Fruit fly (Drosophila melanogaster) whole organism, embryonic: ENCODE measurements around the gene sals.

Experiments used
- B-H2 ChIP-seq: fragments of 200-800 bp; sonication (Bioruptor generic); optimal IDR thresholded peaks from 2 replicates; lab custom pipeline; 2018; ENCODE audit warnings: missing biosample characterization, mild to moderate bottlenecking, missing genetic modification characterization
- C15 ChIP-seq: fragments of 200-800 bp; sonication (Bioruptor generic); IDR thresholded peaks from 3 replicates; pipeline ENCODE4 v1.3.6; 2022; ENCODE audit warnings: missing biosample characterization, missing genetic modification characterization
- CG10267 ChIP-seq: fragments of 200-800 bp; sonication (Bioruptor generic); optimal IDR thresholded peaks from 2 replicates; lab custom pipeline; 2018; ENCODE audit warnings: missing biosample characterization, mild to moderate bottlenecking, missing genetic modification characterization, moderate library complexity
- CG1233 ChIP-seq: fragments of 200-800 bp; sonication (Bioruptor generic); optimal IDR thresholded peaks from 4 replicates; lab custom pipeline; 2018; ENCODE audit warnings: missing biosample characterization, mild to moderate bottlenecking, missing genetic modification characterization
- CG12659 ChIP-seq: fragments of 200-800 bp; sonication (Bioruptor generic); optimal IDR thresholded peaks from 3 replicates; lab custom pipeline; 2017; ENCODE audit warnings: mild to moderate bottlenecking, missing biosample characterization, missing genetic modification reagents, missing genetic modification characterization
- CG12942 ChIP-seq: fragments of 200-800 bp; sonication (Bioruptor generic); optimal IDR thresholded peaks from 3 replicates; lab custom pipeline; 2016; ENCODE audit warnings: missing biosample characterization, missing genetic modification characterization
- CG15514 ChIP-seq: fragments of 200-800 bp; sonication (Bioruptor generic); optimal IDR thresholded peaks from 3 replicates; lab custom pipeline; 2017; ENCODE audit warnings: missing biosample characterization, missing genetic modification characterization, mild to moderate bottlenecking, moderate library complexity, missing genetic modification reagents
- CG16863 ChIP-seq: fragments of 200-800 bp; sonication (Bioruptor generic); optimal IDR thresholded peaks from 3 replicates; lab custom pipeline; 2016; ENCODE audit warnings: missing biosample characterization, missing genetic modification characterization
- CG2120 ChIP-seq: fragments of 200-800 bp; sonication (Bioruptor generic); optimal IDR thresholded peaks from 3 replicates; lab custom pipeline; 2016; ENCODE audit warnings: missing biosample characterization, missing genetic modification characterization
- CG2129 ChIP-seq: fragments of 200-800 bp; sonication (Bioruptor generic); IDR thresholded peaks from 2 replicates; pipeline ENCODE4 v1.3.6; 2022; ENCODE audit warnings: missing biosample characterization, missing genetic modification characterization; ENCODE audit not compliant: partially characterized antibody
- CG3838 ChIP-seq: fragments of 200-800 bp; sonication (Bioruptor generic); optimal IDR thresholded peaks from 3 replicates; lab custom pipeline; 2016; ENCODE audit warnings: missing biosample characterization, missing genetic modification characterization
- CG4282 ChIP-seq: fragments of 200-800 bp; sonication (Bioruptor generic); optimal IDR thresholded peaks from 2 replicates; lab custom pipeline; 2016; ENCODE audit warnings: missing biosample characterization, missing genetic modification characterization
- CG5953 ChIP-seq: fragments of 200-800 bp; sonication (Bioruptor generic); IDR thresholded peaks from 2 replicates; pipeline ENCODE4 v1.3.6; 2022; ENCODE audit warnings: missing biosample characterization, missing genetic modification characterization
- CG6813 ChIP-seq: fragments of 200-800 bp; sonication (Bioruptor generic); optimal IDR thresholded peaks from 2 replicates; lab custom pipeline; 2017; ENCODE audit warnings: missing biosample characterization, missing genetic modification characterization, mild to moderate bottlenecking, moderate library complexity, missing genetic modification reagents
- CG7271 ChIP-seq: fragments of 200-800 bp; sonication (Bioruptor generic); optimal IDR thresholded peaks from 2 replicates; lab custom pipeline; 2018; ENCODE audit warnings: missing biosample characterization, mild to moderate bottlenecking, missing genetic modification characterization, moderate library complexity
- CG9727 ChIP-seq: fragments of 200-800 bp; sonication (Bioruptor generic); optimal IDR thresholded peaks from 3 replicates; lab custom pipeline; 2017; ENCODE audit warnings: missing biosample characterization, mild to moderate bottlenecking, missing genetic modification characterization
- CG9932 ChIP-seq: fragments of 200-800 bp; sonication (Bioruptor generic); IDR thresholded peaks from 2 replicates; pipeline ENCODE4 v1.3.6; 2022; ENCODE audit warnings: missing biosample characterization, missing genetic modification characterization
- Doc3 ChIP-seq: fragments of 200-800 bp; sonication (Bioruptor generic); IDR thresholded peaks from 3 replicates; pipeline ENCODE4 v1.3.6; 2022; ENCODE audit warnings: missing biosample characterization, missing genetic modification characterization; ENCODE audit not compliant: partially characterized antibody
- Dp ChIP-seq: fragments of 200-800 bp; sonication (Bioruptor generic); optimal IDR thresholded peaks from 2 replicates; lab custom pipeline; 2018; ENCODE audit warnings: missing biosample characterization, mild to moderate bottlenecking, missing genetic modification characterization, moderate library complexity
- E2f2 ChIP-seq: fragments of 200-800 bp; sonication (Bioruptor generic); IDR thresholded peaks from 2 replicates; pipeline ENCODE4 v1.3.6; 2022; ENCODE audit warnings: missing biosample characterization, missing genetic modification characterization
- Fer1 ChIP-seq: fragments of 200-800 bp; sonication (Bioruptor generic); optimal IDR thresholded peaks from 2 replicates; lab custom pipeline; 2017; ENCODE audit warnings: missing biosample characterization, mild to moderate bottlenecking, missing genetic modification characterization
- HLH4C ChIP-seq: fragments of 200-800 bp; sonication (Bioruptor generic); IDR thresholded peaks from 3 replicates; pipeline ENCODE4 v1.3.6; 2022; ENCODE audit warnings: missing biosample characterization, missing genetic modification characterization; ENCODE audit not compliant: partially characterized antibody
- HmgZ ChIP-seq: fragments of 200-800 bp; sonication (Bioruptor generic); optimal IDR thresholded peaks from 2 replicates; lab custom pipeline; 2018; ENCODE audit warnings: missing biosample characterization, mild to moderate bottlenecking, missing genetic modification characterization
- Hmr ChIP-seq: fragments of 200-800 bp; sonication (Bioruptor generic); optimal IDR thresholded peaks from 3 replicates; lab custom pipeline; 2017; ENCODE audit warnings: mild to moderate bottlenecking, missing biosample characterization, missing genetic modification reagents, missing genetic modification characterization
- Lim3 ChIP-seq: fragments of 200-800 bp; sonication (Bioruptor generic); IDR thresholded peaks from 2 replicates; pipeline ENCODE4 v1.3.6; 2022; ENCODE audit warnings: missing biosample characterization, missing genetic modification characterization
- MBD-R2 ChIP-seq: fragments of 200-800 bp; sonication (Bioruptor generic); IDR thresholded peaks from 2 replicates; pipeline ENCODE4 v1.3.6; 2022; ENCODE audit warnings: missing biosample characterization, missing genetic modification characterization
- MESR4 ChIP-seq: fragments of 200-800 bp; sonication (Bioruptor generic); optimal IDR thresholded peaks from 2 replicates; lab custom pipeline; 2018; ENCODE audit warnings: missing biosample characterization, mild to moderate bottlenecking, missing genetic modification characterization, moderate library complexity
- MTF-1 ChIP-seq: fragments of 200-800 bp; sonication (Bioruptor generic); optimal IDR thresholded peaks from 2 replicates; lab custom pipeline; 2018; ENCODE audit warnings: missing biosample characterization, mild to moderate bottlenecking, missing genetic modification characterization, borderline replicate concordance
- Med ChIP-seq: fragments of 200-800 bp; sonication (Bioruptor generic); peaks from one replicate; lab custom pipeline; 2016; ENCODE audit warnings: missing biosample characterization, missing genetic modification characterization, mild to moderate bottlenecking, inconsistent platforms, moderate library complexity
- NC2β ChIP-seq: fragments of 200-800 bp; sonication (Bioruptor generic); optimal IDR thresholded peaks from 2 replicates; lab custom pipeline; 2016; ENCODE audit warnings: missing biosample characterization, missing genetic modification characterization
- Neu2 ChIP-seq: fragments of 200-800 bp; sonication (Bioruptor generic); optimal IDR thresholded peaks from 3 replicates; lab custom pipeline; 2016; ENCODE audit warnings: missing biosample characterization, missing genetic modification characterization, borderline replicate concordance
- Nf-YA ChIP-seq: fragments of 200-800 bp; sonication (Bioruptor generic); IDR thresholded peaks from 2 replicates; pipeline ENCODE4 v1.3.6; 2022; ENCODE audit warnings: missing biosample characterization, missing genetic modification characterization
- Pdp1 ChIP-seq, 2 experiments: fragments of 200-800 bp; sonication (Bioruptor generic); optimal IDR thresholded peaks; 3 replicates each; lab custom pipeline; 2016; ENCODE audit warnings: missing biosample characterization in 2 of 2, missing genetic modification characterization in 2 of 2, mild to moderate bottlenecking in 1 of 2, moderate library complexity in 1 of 2
- Ravus ChIP-seq: fragments of 200-800 bp; sonication (Bioruptor generic); IDR thresholded peaks from 2 replicates; pipeline ENCODE4 v1.3.6; 2022; ENCODE audit warnings: missing biosample characterization, missing genetic modification characterization
- Rx ChIP-seq: fragments of 200-800 bp; sonication (Bioruptor generic); IDR thresholded peaks from 2 replicates; pipeline ENCODE4 v1.3.6; 2022; ENCODE audit warnings: missing biosample characterization, missing genetic modification characterization
- Six4 ChIP-seq: fragments of 200-800 bp; sonication (Bioruptor generic); optimal IDR thresholded peaks from 2 replicates; lab custom pipeline; 2016; ENCODE audit warnings: missing biosample characterization, missing genetic modification characterization
- Xbp1 ChIP-seq: fragments of 200-800 bp; sonication (Bioruptor generic); optimal IDR thresholded peaks from 3 replicates; lab custom pipeline; 2016; ENCODE audit warnings: missing biosample characterization, mild to moderate bottlenecking, missing genetic modification characterization
- YL-1 ChIP-seq: fragments of 200-800 bp; sonication (Bioruptor generic); optimal IDR thresholded peaks from 3 replicates; lab custom pipeline; 2017; ENCODE audit warnings: missing biosample characterization, mild to moderate bottlenecking, missing genetic modification characterization
- amos ChIP-seq: fragments of 200-800 bp; sonication (Bioruptor generic); IDR thresholded peaks from 2 replicates; pipeline ENCODE4 v1.3.6; 2022; ENCODE audit warnings: missing biosample characterization, missing genetic modification characterization; ENCODE audit not compliant: partially characterized antibody
- aop ChIP-seq: fragments of 200-800 bp; sonication (Bioruptor generic); IDR thresholded peaks from 2 replicates; pipeline ENCODE4 v1.3.6; 2022; ENCODE audit warnings: missing biosample characterization, missing genetic modification characterization
- bab2 ChIP-seq: fragments of 200-800 bp; sonication (Bioruptor generic); optimal IDR thresholded peaks from 2 replicates; lab custom pipeline; 2016; ENCODE audit warnings: missing biosample characterization, missing genetic modification characterization
- cad ChIP-seq: fragments of >200 bp; optimal IDR thresholded peaks from 2 replicates; lab custom pipeline; 2017; ENCODE audit warnings: missing biosample characterization, missing genetic modification characterization
- caup ChIP-seq: fragments of 200-800 bp; sonication (Bioruptor generic); optimal IDR thresholded peaks from 3 replicates; lab custom pipeline; 2017; ENCODE audit warnings: missing biosample characterization, mild to moderate bottlenecking, missing genetic modification characterization, moderate library complexity; ENCODE audit not compliant: severe bottlenecking
- chinmo ChIP-seq: fragments of 200-800 bp; sonication (Bioruptor generic); IDR thresholded peaks from 4 replicates; pipeline ENCODE4 v1.3.6; 2022; ENCODE audit warnings: missing biosample characterization, missing genetic modification characterization; ENCODE audit not compliant: partially characterized antibody
- crc ChIP-seq: fragments of 200-800 bp; sonication (Bioruptor generic); optimal IDR thresholded peaks from 2 replicates; lab custom pipeline; 2016; ENCODE audit warnings: missing biosample characterization, missing genetic modification characterization
- gsb-n ChIP-seq: fragments of 200-800 bp; sonication (Bioruptor generic); optimal IDR thresholded peaks from 3 replicates; lab custom pipeline; 2018; ENCODE audit warnings: missing biosample characterization, mild to moderate bottlenecking, missing genetic modification characterization
- lilli ChIP-seq: fragments of 200-800 bp; sonication (Bioruptor generic); optimal IDR thresholded peaks from 3 replicates; lab custom pipeline; 2016; ENCODE audit warnings: missing biosample characterization, missing genetic modification characterization
- lola ChIP-seq, 3 experiments: fragments of >200 bp in 2 of 3; fragments of 200-800 bp in 1 of 3; sonication (Bioruptor generic) in 1 of 3; optimal IDR thresholded peaks; 2 replicates each; lab custom pipeline; 2017 to 2019; ENCODE audit warnings: missing biosample characterization in 3 of 3, missing genetic modification characterization in 3 of 3, mild to moderate bottlenecking in 1 of 3, moderate library complexity in 1 of 3
- maf-S ChIP-seq: fragments of 200-800 bp; sonication (Bioruptor generic); optimal IDR thresholded peaks from 2 replicates; lab custom pipeline; 2016; ENCODE audit warnings: missing biosample characterization, missing genetic modification characterization
- odd ChIP-seq: fragments of 200-800 bp; sonication (Bioruptor generic); optimal IDR thresholded peaks from 2 replicates; lab custom pipeline; 2017; ENCODE audit warnings: missing biosample characterization, mild to moderate bottlenecking, missing genetic modification characterization
- sisA ChIP-seq: fragments of 200-800 bp; sonication (Bioruptor generic); IDR thresholded peaks from 2 replicates; pipeline ENCODE4 v1.3.6; 2022; ENCODE audit warnings: missing biosample characterization, missing genetic modification characterization

The sals gene

DNA sequence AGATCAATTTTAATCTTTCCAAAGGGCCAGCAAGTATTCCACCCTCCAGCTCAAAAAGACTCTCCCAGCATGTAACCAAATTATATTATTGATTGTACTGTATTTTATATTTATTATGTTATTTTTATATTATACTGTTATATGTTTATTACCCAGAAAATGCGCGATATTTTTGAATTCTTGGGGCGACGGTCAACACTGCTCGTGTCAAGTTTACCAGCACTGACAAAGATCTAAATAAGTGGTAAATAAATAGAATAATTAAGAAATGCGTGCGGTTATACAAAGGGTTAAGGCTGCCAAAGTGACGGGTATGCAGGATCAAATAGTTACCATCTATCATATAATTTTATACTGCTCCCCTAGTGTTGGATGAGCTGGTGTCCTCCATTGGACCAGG lies 21.8 kb downstream of the sals start, which contains the start of gene Dtd (continued):
- peak; percentile 27 for TF ChIP-seq MESR4 (GFP tag; lab: Kevin White, UChicago)
- no peak for TF ChIP-seq cad
- peak; percentile 41; the same call in 1 of the 2 replicates for TF ChIP-seq MBD-R2 (GFP tag; lab: Robert Waterston, UW)
- no peak for TF ChIP-seq CG7271 (tag; lab: Kevin White, UChicago)
- TF ChIP-seq CG9932 (GFP tag; lab: Robert Waterston, UW) = no peak
- TF ChIP-seq lola (GFP tag; optimal IDR thresholded peaks at IDR 0.05; lab: Kevin White, UChicago) = no peak
- TF ChIP-seq Doc3 (GFP tag; lab: Robert Waterston, UW) = no peak
- TF ChIP-seq CG12659 (GFP tag; lab: Kevin White, UChicago) = peak; percentile 24
- TF ChIP-seq Med (GFP tag; lab: Kevin White, UChicago) = peak; percentile 71
- TF ChIP-seq Hmr (GFP tag; lab: Kevin White, UChicago) = no peak
- TF ChIP-seq CG9727 (GFP tag; lab: Kevin White, UChicago) = no peak
- peak; percentile 73 for TF ChIP-seq CG10267 (tag; lab: Kevin White, UChicago)
- no peak for TF ChIP-seq gsb-n (tag; lab: Kevin White, UChicago)
- TF ChIP-seq CG15514 = peak; percentile 1
- TF ChIP-seq Fer1 (GFP tag; lab: Kevin White, UChicago) = peak; percentile 21
- peak; percentile 30 for TF ChIP-seq CG2120 (GFP tag; lab: Kevin White, UChicago)
- 0 out of 3 replicates have a peak, but pooled peaks have one; percentile 24 for TF ChIP-seq HLH4C
- TF ChIP-seq Ravus = no peak
- TF ChIP-seq MTF-1 = no peak
- TF ChIP-seq CG3838 (GFP tag; lab: Kevin White, UChicago) = no peak
- TF ChIP-seq lilli (GFP tag; lab: Kevin White, UChicago) = peak; percentile 16
- TF ChIP-seq CG12942 (GFP tag; lab: Kevin White, UChicago) = no peak
- TF ChIP-seq CG5953 (GFP tag; lab: Robert Waterston, UW) = no peak
- peak; percentile 24 for TF ChIP-seq HmgZ
- TF ChIP-seq maf-S (GFP tag; lab: Kevin White, UChicago) = no peak
- TF ChIP-seq CG6813 = no peak
- peak; percentile 86 for TF ChIP-seq E2f2 (GFP tag; lab: Robert Waterston, UW)
- peak; percentile 28 for TF ChIP-seq B-H2
- TF ChIP-seq Dp (GFP tag; lab: Kevin White, UChicago) = peak; percentile 85
- peak; percentile 7 for TF ChIP-seq YL-1 (GFP tag; lab: Kevin White, UChicago)
- no peak for TF ChIP-seq sisA (GFP tag; lab: Robert Waterston, UW)
- TF ChIP-seq caup (GFP tag; lab: Kevin White, UChicago) = no peak
- no peak for TF ChIP-seq Xbp1 (GFP tag; lab: Kevin White, UChicago)
- no peak for TF ChIP-seq Lim3 (GFP tag; lab: Robert Waterston, UW)
- TF ChIP-seq crc (GFP tag; lab: Kevin White, UChicago) = no peak
- TF ChIP-seq chinmo = 0 out of 4 replicates have a peak, but pooled peaks have one; percentile 22

DNA sequence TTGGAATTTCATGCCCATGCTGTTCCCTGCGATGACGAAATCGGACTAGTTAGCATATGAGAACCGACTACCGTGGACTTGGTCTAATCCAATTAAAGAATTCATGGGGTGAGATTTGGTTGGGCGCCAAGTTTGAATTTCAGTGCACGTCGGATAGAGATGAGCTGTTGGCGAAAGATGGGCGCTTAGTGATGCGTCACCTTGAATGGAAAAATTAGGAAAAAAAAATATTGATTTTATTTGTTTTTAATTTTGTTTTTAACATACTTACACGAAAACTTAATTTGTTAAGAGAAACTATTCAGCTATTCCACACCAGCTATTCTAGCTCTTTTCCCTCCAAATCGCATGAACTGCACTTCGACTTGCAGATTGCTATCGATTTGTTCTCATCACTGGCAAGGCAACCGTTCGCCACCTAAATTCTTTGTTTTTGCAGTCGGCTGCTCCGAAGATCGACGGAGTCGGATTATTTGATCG lies 29.9 kb downstream of the sals start, which contains the start of the genes ninaG and Sptz:
TSS of gene ninaG (minus strand) at position 51 of the 480 bp plus-strand sequence.
TSS of gene Sptz (plus strand) at position 450 of the 480 bp plus-strand sequence.
- TF ChIP-seq Neu2 (GFP tag; lab: Kevin White, UChicago) (peak; percentile 74), CG16863 (GFP tag; lab: Kevin White, UChicago) (peak; percentile 93), bab2 (peak; percentile 96), Nf-YA (GFP tag; lab: Robert Waterston, UW) (peak; percentile 87), C15 (GFP tag; lab: Robert Waterston, UW) (peak; percentile 81; the same call in 1 of the 3 replicates), CG4282 (GFP tag; lab: Kevin White, UChicago) (peak; percentile 88), odd (GFP tag; lab: Kevin White, UChicago) (peak; percentile 81), CG1233 (peak; percentile 85), amos (GFP tag; lab: Robert Waterston, UW) (peak; percentile 40), CG2129 (GFP tag; lab: Robert Waterston, UW) (no peak), aop (GFP tag; lab: Robert Waterston, UW) (peak; percentile 78; the same call in 1 of the 2 replicates), NC2β (GFP tag; lab: Kevin White, UChicago) (peak; percentile 89), Pdp1 (GFP tag; optimal IDR thresholded peaks at IDR 0.05; lab: Kevin White, UChicago) (peak; percentile 94 to 97), Six4 (GFP tag; lab: Kevin White, UChicago) (peak; percentile 91), Rx (GFP tag; lab: Robert Waterston, UW) (peak; percentile 95)
